Worm (Caenorhabditis elegans) whole organism, L4 larva: ENCODE measurements around the gene C45G9.11.
A peak's percentile ranks its signal among the peaks of the same experiment; 100 is the strongest.

Experiments
- F26F4.8 ChIP-seq: fragments of 200-800 bp; sonication (Bioruptor generic); conservative IDR thresholded peaks from 2 replicates; pipeline ENCODE4 v1.3.6; 2022; ENCODE audit warnings: missing genetic modification characterization, missing compliant biosample characterization
- F37D6.2 ChIP-seq: sonication (generic microtip); optimal IDR thresholded peaks from 2 replicates; lab custom pipeline; 2016; ENCODE audit warnings: mild to moderate bottlenecking, missing genetic modification characterization, missing compliant biosample characterization
- F44E2.7 ChIP-seq: fragments of 200-800 bp; sonication (Bioruptor generic); IDR thresholded peaks from 2 replicates; pipeline ENCODE4 v2.1.2; 2022; ENCODE audit warnings: missing genetic modification characterization, missing compliant biosample characterization
- R02D3.7 ChIP-seq: fragments of 150-350 bp; sonication (generic microtip); optimal IDR thresholded peaks from 3 replicates; lab custom pipeline; 2014; ENCODE audit warnings: missing biosample characterization, missing genetic modification characterization
- Y5F2A.4 ChIP-seq: fragments of 200-800 bp; sonication (Bioruptor generic); optimal IDR thresholded peaks from 2 replicates; lab custom pipeline; 2018; ENCODE audit warnings: mild to moderate bottlenecking, missing genetic modification characterization, missing compliant biosample characterization
- Y75B8A.6 ChIP-seq: fragments of 200-800 bp; sonication (Bioruptor generic); IDR thresholded peaks from 2 replicates; pipeline ENCODE4 v1.3.6; 2022; ENCODE audit warnings: missing genetic modification reagents, missing genetic modification characterization, missing compliant biosample characterization
- aha-1 ChIP-seq: fragments of 150-350 bp; peaks from one replicate; lab custom pipeline; 2014; ENCODE audit warnings: missing biosample characterization, missing genetic modification characterization
- aly-2 ChIP-seq: sonication (generic microtip); optimal IDR thresholded peaks from 2 replicates; lab custom pipeline; 2018; ENCODE audit warnings: missing biosample characterization, missing genetic modification characterization
- arid-1 ChIP-seq: fragments of 200-800 bp; sonication (Bioruptor generic); conservative IDR thresholded peaks from 2 replicates; pipeline ENCODE4 v1.3.6; 2022; ENCODE audit warnings: missing genetic modification reagents, missing genetic modification characterization, missing compliant biosample characterization
- ceh-20 ChIP-seq: fragments of 200-800 bp; sonication (Bioruptor generic); IDR thresholded peaks from 2 replicates; pipeline ENCODE4 v1.3.6; 2022; ENCODE audit warnings: missing genetic modification reagents, missing genetic modification characterization, missing compliant biosample characterization
- ceh-28 ChIP-seq: fragments of 150-350 bp; optimal IDR thresholded peaks from 2 replicates; lab custom pipeline; 2014; ENCODE audit warnings: missing biosample characterization, missing genetic modification reagents, missing genetic modification characterization
- ceh-62 ChIP-seq: sonication (generic microtip); optimal IDR thresholded peaks from 2 replicates; lab custom pipeline; 2017; ENCODE audit warnings: missing biosample characterization, missing genetic modification characterization
- ctbp-1 ChIP-seq: fragments of 200-800 bp; sonication (Bioruptor generic); IDR thresholded peaks from 2 replicates; pipeline ENCODE4 v1.3.6; 2022; ENCODE audit warnings: missing genetic modification reagents, missing genetic modification characterization, missing compliant biosample characterization
- daf-12 ChIP-seq: fragments of 150-350 bp; optimal IDR thresholded peaks from 2 replicates; lab custom pipeline; 2014; ENCODE audit warnings: missing biosample characterization, missing genetic modification reagents, missing genetic modification characterization
- daf-16 ChIP-seq, 3 experiments: sonication (generic microtip); optimal IDR thresholded peaks; 2 replicates each; lab custom pipeline; 2016 to 2017; ENCODE audit warnings: missing genetic modification characterization in 3 of 3, missing genetic modification reagents in 3 of 3, mild to moderate bottlenecking in 2 of 3, missing compliant biosample characterization in 2 of 3, missing biosample characterization in 1 of 3, moderate library complexity in 1 of 3
- daf-8 ChIP-seq: fragments of 200-800 bp; sonication (Bioruptor generic); IDR thresholded peaks from 2 replicates; pipeline ENCODE4 v1.3.6; 2022; ENCODE audit warnings: missing genetic modification characterization, missing compliant biosample characterization
- dmd-8 ChIP-seq: fragments of 200-800 bp; sonication (Bioruptor generic); IDR thresholded peaks from 2 replicates; pipeline ENCODE4 v1.3.6; 2022; ENCODE audit warnings: missing genetic modification characterization, missing compliant biosample characterization
- dve-1 ChIP-seq: sonication (generic microtip); optimal IDR thresholded peaks from 2 replicates; lab custom pipeline; 2017; ENCODE audit warnings: antibody characterized with exemption, mild to moderate bottlenecking, missing genetic modification characterization, missing compliant biosample characterization; ENCODE audit not compliant: insufficient read depth
- egl-43 ChIP-seq: fragments of 200-800 bp; sonication (Bioruptor generic); IDR thresholded peaks from 2 replicates; pipeline ENCODE4 v1.3.6; 2022; ENCODE audit warnings: missing genetic modification reagents, missing genetic modification characterization, missing compliant biosample characterization
- hif-1 ChIP-seq, 2 experiments: sonication (generic microtip); optimal IDR thresholded peaks; 2 replicates each; lab custom pipeline; 2016 to 2017; ENCODE audit warnings: missing compliant biosample characterization in 2 of 2, missing genetic modification characterization in 2 of 2, missing genetic modification reagents in 2 of 2, missing genotype in 2 of 2, mild to moderate bottlenecking in 1 of 2
- lin-1 ChIP-seq: fragments of 200-800 bp; sonication (Bioruptor generic); IDR thresholded peaks from 2 replicates; pipeline ENCODE4 v1.3.6; 2022; ENCODE audit warnings: missing genetic modification reagents, missing genetic modification characterization, missing compliant biosample characterization
- lin-38 ChIP-seq: fragments of 200-800 bp; sonication (Bioruptor generic); IDR thresholded peaks from 2 replicates; pipeline ENCODE4 v1.3.6; 2022; ENCODE audit warnings: missing genetic modification reagents, missing genetic modification characterization, missing compliant biosample characterization
- mep-1 ChIP-seq: fragments of 150-350 bp; sonication (generic microtip); optimal IDR thresholded peaks from 3 replicates; lab custom pipeline; 2014; ENCODE audit warnings: missing biosample characterization, missing genetic modification characterization
- mxl-2 ChIP-seq: fragments of 200-800 bp; sonication (Bioruptor generic); conservative IDR thresholded peaks from 2 replicates; pipeline ENCODE4 v1.3.6; 2022; ENCODE audit warnings: missing genetic modification reagents, missing genetic modification characterization, missing compliant biosample characterization
- nhr-48 ChIP-seq: sonication (generic microtip); optimal IDR thresholded peaks from 2 replicates; lab custom pipeline; 2016; ENCODE audit warnings: mild to moderate bottlenecking, missing genetic modification characterization, missing compliant biosample characterization
- nhr-6 ChIP-seq: fragments of 150-350 bp; optimal IDR thresholded peaks from 2 replicates; lab custom pipeline; 2014; ENCODE audit warnings: missing biosample characterization, missing genetic modification characterization
- nhr-77 ChIP-seq: fragments of 150-350 bp; optimal IDR thresholded peaks from 2 replicates; lab custom pipeline; 2014; ENCODE audit warnings: missing biosample characterization, missing genetic modification characterization
- php-3 ChIP-seq: fragments of 200-800 bp; sonication (Bioruptor generic); IDR thresholded peaks from 2 replicates; pipeline ENCODE4 v1.3.6; 2022; ENCODE audit warnings: missing genetic modification reagents, missing genetic modification characterization, missing compliant biosample characterization
- pqm-1 ChIP-seq: sonication (generic microtip); optimal IDR thresholded peaks from 2 replicates; lab custom pipeline; 2017; ENCODE audit warnings: missing biosample characterization, missing genetic modification characterization
- saeg-2 ChIP-seq: fragments of 200-800 bp; sonication (Bioruptor generic); IDR thresholded peaks from 2 replicates; pipeline ENCODE4 v1.3.6; 2022; ENCODE audit warnings: missing genetic modification reagents, missing genetic modification characterization, missing compliant biosample characterization
- sdz-12 ChIP-seq: fragments of 200-800 bp; sonication (Bioruptor generic); optimal IDR thresholded peaks from 2 replicates; lab custom pipeline; 2018; ENCODE audit warnings: mild to moderate bottlenecking, missing genetic modification characterization, missing compliant biosample characterization
- set-16 ChIP-seq: fragments of 200-800 bp; sonication (Bioruptor generic); IDR thresholded peaks from 2 replicates; pipeline ENCODE4 v1.3.6; 2022; ENCODE audit warnings: missing genetic modification reagents, missing genetic modification characterization, missing compliant biosample characterization
- spr-1 ChIP-seq: sonication (generic microtip); optimal IDR thresholded peaks from 2 replicates; lab custom pipeline; 2016; ENCODE audit warnings: mild to moderate bottlenecking, missing genetic modification characterization, missing compliant biosample characterization
- tag-97 ChIP-seq: fragments of 200-800 bp; sonication (Bioruptor generic); IDR thresholded peaks from 2 replicates; pipeline ENCODE4 v1.3.6; 2022; ENCODE audit warnings: missing genetic modification characterization, missing compliant biosample characterization
- tra-1 ChIP-seq: fragments of 200-800 bp; sonication (Bioruptor generic); IDR thresholded peaks from 2 replicates; pipeline ENCODE4 v1.3.6; 2022; ENCODE audit warnings: missing genetic modification reagents, missing genetic modification characterization, missing compliant biosample characterization
- unc-130 ChIP-seq: sonication (generic microtip); optimal IDR thresholded peaks from 2 replicates; lab custom pipeline; 2016; ENCODE audit warnings: missing genetic modification reagents, missing genetic modification characterization, missing compliant biosample characterization
- unc-62 ChIP-seq, 3 experiments: fragments of 150-350 bp in 1 of 3; sonication (generic microtip); optimal IDR thresholded peaks in 2 of 3; peaks in 1 of 3; 1 replicate in 1 of 3; 2 replicates in 2 of 3; lab custom pipeline; 2014 to 2017; ENCODE audit warnings: missing biosample characterization in 3 of 3, missing genetic modification characterization in 3 of 3, missing genetic modification reagents in 3 of 3, missing genotype in 1 of 3
- zag-1 ChIP-seq: fragments of 150-350 bp; optimal IDR thresholded peaks from 2 replicates; lab custom pipeline; 2014; ENCODE audit warnings: missing biosample characterization, missing genetic modification characterization
- zfp-2 ChIP-seq: sonication (generic microtip); optimal IDR thresholded peaks from 2 replicates; lab custom pipeline; 2016; ENCODE audit warnings: mild to moderate bottlenecking, missing genetic modification characterization, missing compliant biosample characterization

Gene C45G9.11

ce11 chrIII:5099500-5099899, 31.0 kb upstream of the C45G9.11 start:
- TF ChIP-seq aly-2 (tag; lab: Kevin White, UChicago) (no peak), spr-1 (tag; lab: Kevin White, UChicago) (no peak), F44E2.7 (GFP tag; lab: Robert Waterston, UW) (no peak), php-3 (no peak), ceh-62 (tag; lab: Kevin White, UChicago) (no peak), ceh-28 (tag; lab: Kevin White, UChicago) (no peak), mxl-2 (GFP tag; lab: Robert Waterston, UW) (no peak), daf-12 (tag; lab: Kevin White, UChicago) (no peak), daf-8 (GFP tag; lab: Robert Waterston, UW) (no peak), nhr-6 (tag; lab: Kevin White, UChicago) (no peak), dmd-8 (no peak), set-16 (GFP tag; lab: Robert Waterston, UW) (no peak), ceh-20 (GFP tag; lab: Robert Waterston, UW) (no peak), daf-16 (GFP tag; optimal IDR thresholded peaks at IDR 0.05; lab: Kevin White, UChicago) (no peak), daf-16 (tag; optimal IDR thresholded peaks at IDR 0.05; lab: Kevin White, UChicago) (no peak), tag-97 (GFP tag; lab: Robert Waterston, UW) (no peak), nhr-48 (tag; lab: Kevin White, UChicago) (peak; percentile 26), hif-1 (tag; optimal IDR thresholded peaks at IDR 0.05; lab: Kevin White, UChicago) (peak; percentile 17 to 57), saeg-2 (GFP tag; lab: Robert Waterston, UW) (no peak), lin-38 (GFP tag; lab: Robert Waterston, UW) (no peak), aha-1 (tag; lab: Kevin White, UChicago) (peak; percentile 5), unc-130 (GFP tag; lab: Kevin White, UChicago) (no peak), egl-43 (GFP tag; lab: Robert Waterston, UW) (no peak), R02D3.7 (tag; lab: Kevin White, UChicago) (no peak), zfp-2 (tag; lab: Kevin White, UChicago) (no peak), lin-1 (GFP tag; lab: Robert Waterston, UW) (no peak), mep-1 (tag; lab: Kevin White, UChicago) (no peak), Y75B8A.6 (GFP tag; lab: Robert Waterston, UW) (no peak), F26F4.8 (GFP tag; lab: Robert Waterston, UW) (no peak), Y5F2A.4 (GFP tag; lab: Kevin White, UChicago) (no peak), arid-1 (GFP tag; lab: Robert Waterston, UW) (no peak), pqm-1 (tag; lab: Kevin White, UChicago) (no peak), nhr-77 (tag; lab: Kevin White, UChicago) (no peak), unc-62 (GFP tag; optimal IDR thresholded peaks at IDR 0.05 in 1 of 2; lab: Kevin White, UChicago) (peak in 1 of 2 experiments; percentile 60), unc-62 (tag; optimal IDR thresholded peaks at IDR 0.05; lab: Kevin White, UChicago) (no peak), F37D6.2 (no peak), dve-1 (tag; lab: Kevin White, UChicago) (no peak), tra-1 (GFP tag; lab: Robert Waterston, UW) (no peak)

- TF ChIP-seq ctbp-1 (GFP tag; lab: Robert Waterston, UW) (no peak), zfp-2 (tag; lab: Kevin White, UChicago) (no peak), sdz-12 (no peak), aha-1 (tag; lab: Kevin White, UChicago) (peak; percentile 92), zag-1 (tag; lab: Kevin White, UChicago) (no peak)
Measured at ce11 chrIII:5098740-5099276, 30.3 kb upstream of the C45G9.11 start.
